Fruit fly (Drosophila melanogaster) whole organism, embryonic: Measurements from ENCODE around the gene Fbw5.

ENCODE experiments used
- ATbp ChIP-seq: fragments of 200-800 bp; sonication (Bioruptor generic); optimal IDR thresholded peaks from 2 replicates; lab custom pipeline; 2017; ENCODE audit warnings: missing biosample characterization, mild to moderate bottlenecking, missing genetic modification characterization, missing genetic modification reagents
- CG15269 ChIP-seq: fragments of 200-800 bp; sonication (Bioruptor generic); optimal IDR thresholded peaks from 2 replicates; lab custom pipeline; 2018; ENCODE audit warnings: missing biosample characterization, mild to moderate bottlenecking, missing genetic modification characterization, moderate library complexity
- CG4730 ChIP-seq: fragments of 200-800 bp; sonication (Bioruptor generic); IDR thresholded peaks from 2 replicates; pipeline ENCODE4 v1.3.6; 2022; ENCODE audit warnings: missing biosample characterization, missing genetic modification characterization
- CG8765 ChIP-seq: fragments of 200-800 bp; sonication (Bioruptor generic); IDR thresholded peaks from 2 replicates; pipeline ENCODE4 v1.3.6; 2022; ENCODE audit warnings: missing biosample characterization, missing genetic modification characterization
- CG9727 ChIP-seq: fragments of 200-800 bp; sonication (Bioruptor generic); optimal IDR thresholded peaks from 3 replicates; lab custom pipeline; 2017; ENCODE audit warnings: missing biosample characterization, mild to moderate bottlenecking, missing genetic modification characterization
- Optix ChIP-seq: fragments of 200-800 bp; sonication (Bioruptor generic); IDR thresholded peaks from 3 replicates; pipeline ENCODE4 v1.3.6; 2022; ENCODE audit warnings: missing biosample characterization, missing genetic modification characterization
- Xbp1 ChIP-seq: fragments of 200-800 bp; sonication (Bioruptor generic); optimal IDR thresholded peaks from 3 replicates; lab custom pipeline; 2016; ENCODE audit warnings: missing biosample characterization, mild to moderate bottlenecking, missing genetic modification characterization
- lilli ChIP-seq: fragments of 200-800 bp; sonication (Bioruptor generic); optimal IDR thresholded peaks from 3 replicates; lab custom pipeline; 2016; ENCODE audit warnings: missing biosample characterization, missing genetic modification characterization
- ranshi ChIP-seq: fragments of 200-800 bp; sonication (Bioruptor generic); IDR thresholded peaks from 2 replicates; pipeline ENCODE4 v1.3.6; 2022; ENCODE audit warnings: missing biosample characterization, missing genetic modification characterization
- sd ChIP-seq: fragments of 200-800 bp; sonication (Bioruptor generic); optimal IDR thresholded peaks from 3 replicates; lab custom pipeline; 2018; ENCODE audit warnings: missing biosample characterization, mild to moderate bottlenecking, missing genetic modification characterization, moderate library complexity
- sim ChIP-seq: fragments of 200-800 bp; sonication (Bioruptor generic); IDR thresholded peaks from 2 replicates; pipeline ENCODE4 v1.3.6; 2022; ENCODE audit warnings: missing biosample characterization, missing genetic modification characterization
- slou ChIP-seq: fragments of 200-800 bp; sonication (Bioruptor generic); optimal IDR thresholded peaks from 3 replicates; lab custom pipeline; 2016; ENCODE audit warnings: missing biosample characterization, missing genetic modification characterization
- ttk ChIP-seq: fragments of 200-800 bp; sonication (Bioruptor generic); IDR thresholded peaks from 2 replicates; pipeline ENCODE4 v2.1.2; 2022; ENCODE audit warnings: missing biosample characterization, missing genetic modification characterization

dm6 chr2L:6053874-6054469 is 11.8 kb downstream of the Fbw5 start, which contains the start of gene CG13995:
- TF ChIP-seq Xbp1 (GFP tag; lab: Kevin White, UChicago), result no peak
- TF ChIP-seq CG9727, result no peak
- no peak for TF ChIP-seq sim (GFP tag; lab: Robert Waterston, UW)
- no peak for TF ChIP-seq CG15269 (tag; lab: Kevin White, UChicago)
- 0 out of 2 replicates have a peak, but pooled peaks have one; percentile 24 for TF ChIP-seq ttk (GFP tag; lab: Robert Waterston, UW)
- TF ChIP-seq Optix, result no peak
- TF ChIP-seq ATbp (GFP tag; lab: Kevin White, UChicago), result no peak
- no peak for TF ChIP-seq slou (GFP tag; lab: Kevin White, UChicago)
- TF ChIP-seq sd (tag; lab: Kevin White, UChicago), result no peak
- TF ChIP-seq CG8765 (GFP tag; lab: Robert Waterston, UW), result no peak
- no peak for TF ChIP-seq CG4730 (GFP tag; lab: Robert Waterston, UW)
- TF ChIP-seq lilli (GFP tag; lab: Kevin White, UChicago), result no peak
- TF ChIP-seq ranshi (GFP tag; lab: Robert Waterston, UW), result no peak
